Worm (Caenorhabditis elegans) whole organism, late embryonic: ENCODE data around the gene ZK856.18.

Source experiments
- C08G9.2 ChIP-seq: sonication (generic microtip); optimal IDR thresholded peaks from 2 replicates; lab custom pipeline; 2016; ENCODE audit warnings: mild to moderate bottlenecking, missing genetic modification characterization, moderate library complexity, missing compliant biosample characterization
- F13H6.1 ChIP-seq: sonication (generic microtip); optimal IDR thresholded peaks from 2 replicates; lab custom pipeline; 2016; ENCODE audit warnings: missing genetic modification characterization, missing compliant biosample characterization
- T23F11.4 ChIP-seq: fragments of 200-800 bp; sonication (Bioruptor generic); optimal IDR thresholded peaks from 2 replicates; lab custom pipeline; 2018; ENCODE audit warnings: mild to moderate bottlenecking, missing genetic modification characterization, missing compliant biosample characterization
- ama-1 ChIP-seq: fragments of 150-350 bp; optimal IDR thresholded peaks from 2 replicates; lab custom pipeline; 2014
- ceh-19 ChIP-seq: fragments of 200-800 bp; sonication (Bioruptor generic); optimal IDR thresholded peaks from 2 replicates; lab custom pipeline; 2018; ENCODE audit warnings: mild to moderate bottlenecking, missing genetic modification characterization, missing compliant biosample characterization
- ceh-22 ChIP-seq: sonication (generic microtip); optimal IDR thresholded peaks from 2 replicates; lab custom pipeline; 2017; ENCODE audit warnings: missing biosample characterization, missing genetic modification characterization
- ceh-24 ChIP-seq: sonication (generic microtip); optimal IDR thresholded peaks from 2 replicates; lab custom pipeline; 2016; ENCODE audit warnings: mild to moderate bottlenecking, missing genetic modification characterization, missing compliant biosample characterization
- ceh-30 ChIP-seq: fragments of 150-350 bp; optimal IDR thresholded peaks from 2 replicates; lab custom pipeline; 2014; ENCODE audit warnings: missing biosample characterization, missing genetic modification characterization
- ceh-45 ChIP-seq: fragments of 200-800 bp; sonication (Bioruptor generic); IDR thresholded peaks from 2 replicates; pipeline ENCODE4 v1.3.6; 2022; ENCODE audit warnings: missing genetic modification reagents, missing genetic modification characterization, missing compliant biosample characterization
- ceh-48 ChIP-seq: sonication (generic microtip); optimal IDR thresholded peaks from 2 replicates; lab custom pipeline; 2016; ENCODE audit warnings: missing genetic modification characterization, inconsistent platforms, missing compliant biosample characterization
- ceh-6 ChIP-seq: fragments of 200-800 bp; sonication (Bioruptor generic); optimal IDR thresholded peaks from 2 replicates; lab custom pipeline; 2018; ENCODE audit warnings: mild to moderate bottlenecking, missing genetic modification characterization, missing compliant biosample characterization
- ceh-9 ChIP-seq: sonication (generic microtip); optimal IDR thresholded peaks from 2 replicates; lab custom pipeline; 2016; ENCODE audit warnings: mild to moderate bottlenecking, missing genetic modification characterization, inconsistent platforms, missing compliant biosample characterization
- che-1 ChIP-seq: sonication (generic microtip); optimal IDR thresholded peaks from 2 replicates; lab custom pipeline; 2016; ENCODE audit warnings: mild to moderate bottlenecking, missing genetic modification characterization, missing compliant biosample characterization
- elt-2 ChIP-seq: sonication (generic microtip); optimal IDR thresholded peaks from 2 replicates; lab custom pipeline; 2016; ENCODE audit warnings: missing genetic modification reagents, missing genetic modification characterization, missing compliant biosample characterization
- elt-4 ChIP-seq: sonication (generic microtip); optimal IDR thresholded peaks from 2 replicates; lab custom pipeline; 2016; ENCODE audit warnings: missing genetic modification characterization, missing compliant biosample characterization
- fax-1 ChIP-seq: sonication (generic microtip); optimal IDR thresholded peaks from 2 replicates; lab custom pipeline; 2016; ENCODE audit warnings: missing genotype, missing genetic modification characterization, missing compliant biosample characterization
- gmeb-2 ChIP-seq: sonication (generic microtip); optimal IDR thresholded peaks from 2 replicates; lab custom pipeline; 2016; ENCODE audit warnings: missing genetic modification characterization, inconsistent platforms, missing compliant biosample characterization
- hlh-8 ChIP-seq: sonication (generic microtip); optimal IDR thresholded peaks from 2 replicates; lab custom pipeline; 2016; ENCODE audit warnings: missing genotype, missing genetic modification characterization, missing compliant biosample characterization
- lim-6 ChIP-seq: sonication (generic microtip); optimal IDR thresholded peaks from 2 replicates; lab custom pipeline; 2016; ENCODE audit warnings: missing genetic modification characterization, missing compliant biosample characterization
- lin-11 ChIP-seq: fragments of 200-800 bp; sonication (Bioruptor generic); optimal IDR thresholded peaks from 2 replicates; lab custom pipeline; 2018; ENCODE audit warnings: mild to moderate bottlenecking, missing genetic modification characterization, missing compliant biosample characterization
- madf-2 ChIP-seq: sonication (generic microtip); optimal IDR thresholded peaks from 2 replicates; lab custom pipeline; 2017; ENCODE audit warnings: missing genetic modification characterization, missing compliant biosample characterization
- mec-3 ChIP-seq: sonication (generic microtip); optimal IDR thresholded peaks from 2 replicates; lab custom pipeline; 2016; ENCODE audit warnings: borderline replicate concordance, missing genetic modification characterization, missing compliant biosample characterization
- nhr-11 ChIP-seq: fragments of 150-350 bp; optimal IDR thresholded peaks from 2 replicates; lab custom pipeline; 2014; ENCODE audit warnings: missing biosample characterization, missing genetic modification characterization
- npax-4 ChIP-seq: sonication (generic microtip); optimal IDR thresholded peaks from 2 replicates; lab custom pipeline; 2016; ENCODE audit warnings: missing genetic modification characterization, missing compliant biosample characterization
- odd-2 ChIP-seq: sonication (generic microtip); optimal IDR thresholded peaks from 2 replicates; lab custom pipeline; 2017; ENCODE audit warnings: antibody characterized with exemption, mild to moderate bottlenecking, missing genetic modification characterization, missing compliant biosample characterization
- pag-3 ChIP-seq: sonication (generic microtip); optimal IDR thresholded peaks from 2 replicates; lab custom pipeline; 2016; ENCODE audit warnings: missing compliant biosample characterization, missing genetic modification characterization, borderline replicate concordance
- pros-1 ChIP-seq: fragments of 150-350 bp; optimal IDR thresholded peaks from 2 replicates; lab custom pipeline; 2014; ENCODE audit warnings: missing biosample characterization, missing genetic modification reagents, missing genetic modification characterization
- sdc-2 ChIP-seq: sonication (generic microtip); optimal IDR thresholded peaks from 2 replicates; lab custom pipeline; 2016; ENCODE audit warnings: missing genotype, missing genetic modification characterization, missing compliant biosample characterization
- unc-3 ChIP-seq, 2 experiments: fragments of 200-800 bp in 1 of 2; sonication (Bioruptor generic) in 1 of 2; sonication (generic microtip) in 1 of 2; conservative IDR thresholded peaks in 1 of 2; optimal IDR thresholded peaks in 1 of 2; 2 replicates each; pipeline versions ENCODE4 v1.3.6 to Lab custom; 2016 to 2022; ENCODE audit warnings: missing compliant biosample characterization in 2 of 2, missing genetic modification characterization in 2 of 2, missing genetic modification reagents in 1 of 2
- unc-42 ChIP-seq: sonication (generic microtip); optimal IDR thresholded peaks from 2 replicates; lab custom pipeline; 2016; ENCODE audit warnings: missing genotype, missing genetic modification characterization, missing compliant biosample characterization
- unc-86 ChIP-seq: sonication (generic microtip); optimal IDR thresholded peaks from 2 replicates; lab custom pipeline; 2016; ENCODE audit warnings: missing genetic modification characterization, missing compliant biosample characterization
- zip-5 ChIP-seq: sonication (generic microtip); optimal IDR thresholded peaks from 2 replicates; lab custom pipeline; 2016; ENCODE audit warnings: missing genetic modification characterization, missing compliant biosample characterization

ZK856.18 gene

ce11 chrV:10173653-10174052 is 12.2 kb downstream of the ZK856.18 start, which contains the start of gene egl-3:
Gene egl-3, minus strand, starts transcription at chrV:10173753.
- no peak for TF ChIP-seq fax-1 (tag; lab: Kevin White, UChicago)
- no peak for TF ChIP-seq lin-11 (tag; lab: Kevin White, UChicago)
- TF ChIP-seq madf-2 = no peak
- TF ChIP-seq elt-4 (tag; lab: Kevin White, UChicago) = no peak
- no peak for TF ChIP-seq nhr-11 (tag; lab: Kevin White, UChicago)
- TF ChIP-seq unc-86 (tag; lab: Kevin White, UChicago) = no peak
- TF ChIP-seq T23F11.4 (GFP tag; lab: Kevin White, UChicago) = no peak
- no peak for TF ChIP-seq pros-1 (tag; lab: Kevin White, UChicago)
- TF ChIP-seq ceh-9 (tag; lab: Kevin White, UChicago) = no peak
- no peak for TF ChIP-seq che-1 (tag; lab: Kevin White, UChicago)
- no peak for TF ChIP-seq odd-2 (tag; lab: Kevin White, UChicago)

- no peak for TF ChIP-seq elt-4 (tag; lab: Kevin White, UChicago)
- TF ChIP-seq pag-3 (tag; lab: Kevin White, UChicago) = no peak
- no peak for TF ChIP-seq pros-1 (tag; lab: Kevin White, UChicago)
- no peak for TF ChIP-seq zip-5 (tag; lab: Kevin White, UChicago)
- no peak for TF ChIP-seq nhr-11 (tag; lab: Kevin White, UChicago)
- no peak for TF ChIP-seq ceh-6 (GFP tag; lab: Kevin White, UChicago)
- no peak for TF ChIP-seq ceh-22
- TF ChIP-seq ceh-45 = no peak
- no peak for TF ChIP-seq ceh-30 (tag; lab: Kevin White, UChicago)
- TF ChIP-seq lim-6 (tag; lab: Kevin White, UChicago) = no peak
- no peak for TF ChIP-seq ceh-24 (tag; lab: Kevin White, UChicago)
- TF ChIP-seq sdc-2 (tag; lab: Kevin White, UChicago) = no peak
- no peak for TF ChIP-seq che-1 (tag; lab: Kevin White, UChicago)
- no peak for TF ChIP-seq gmeb-2 (tag; lab: Kevin White, UChicago)
- no peak for TF ChIP-seq F13H6.1 (tag; lab: Kevin White, UChicago)
- no peak for TF ChIP-seq ama-1 (lab: Kevin White, UChicago)
- no peak for TF ChIP-seq lin-11 (tag; lab: Kevin White, UChicago)
- TF ChIP-seq C08G9.2 (tag; lab: Kevin White, UChicago) = no peak
Observed at ce11 chrV:10168870-10169269, 16.9 kb downstream of the ZK856.18 start.

ce11 chrV:10166368-10166767 is 19.4 kb downstream of the ZK856.18 start, which contains the start of gene C51E3.6:
Gene C51E3.6, minus strand, starts transcription at chrV:10166468.
- TF ChIP-seq unc-42 (no peak), ceh-48 (tag; lab: Kevin White, UChicago) (no peak), hlh-8 (tag; lab: Kevin White, UChicago) (no peak), elt-4 (tag; lab: Kevin White, UChicago) (no peak), mec-3 (tag; lab: Kevin White, UChicago) (no peak), madf-2 (no peak), fax-1 (tag; lab: Kevin White, UChicago) (no peak), unc-86 (tag; lab: Kevin White, UChicago) (no peak), ceh-19 (GFP tag; lab: Kevin White, UChicago) (no peak), unc-3 (GFP tag; conservative IDR thresholded peaks at IDR 0.05; lab: Robert Waterston, UW) (no peak), unc-3 (tag; optimal IDR thresholded peaks at IDR 0.05; lab: Kevin White, UChicago) (no peak)
- TF ChIP-seq, all 69 proteins: peak for 0

- TF ChIP-seq fax-1 (tag; lab: Kevin White, UChicago) (no peak), elt-2 (tag; lab: Kevin White, UChicago) (peak; percentile 29)
Observed at ce11 chrV:10160954-10161353, 24.9 kb downstream of the ZK856.18 start, which contains the start of gene C51E3.10. Gene C51E3.10, minus strand, starts transcription at chrV:10161134.

- TF ChIP-seq ceh-6 (GFP tag; lab: Kevin White, UChicago) = no peak
- no peak for TF ChIP-seq npax-4
Observed at ce11 chrV:10159972-10160371, 25.8 kb downstream of the ZK856.18 start.
